Worm (Caenorhabditis elegans) whole organism, L2 larva: ENCODE data around the gene T22E5.6.

Experiments
- C34F6.9 ChIP-seq: fragments of 150-350 bp; optimal IDR thresholded peaks from 2 replicates; lab custom pipeline; 2014; ENCODE audit warnings: missing biosample characterization, missing genetic modification characterization
- F13H6.1 ChIP-seq: sonication (generic microtip); optimal IDR thresholded peaks from 2 replicates; lab custom pipeline; 2016; ENCODE audit warnings: missing genetic modification characterization, missing compliant biosample characterization
- R02D3.7 ChIP-seq: fragments of 150-350 bp; optimal IDR thresholded peaks from 2 replicates; lab custom pipeline; 2014; ENCODE audit warnings: missing biosample characterization, missing genetic modification characterization
- Y55F3AM.14 ChIP-seq: fragments of 200-800 bp; sonication (Bioruptor generic); optimal IDR thresholded peaks from 2 replicates; lab custom pipeline; 2018; ENCODE audit warnings: mild to moderate bottlenecking, missing genetic modification characterization, missing compliant biosample characterization
- ZK546.5 ChIP-seq: sonication (generic microtip); optimal IDR thresholded peaks from 2 replicates; lab custom pipeline; 2017; ENCODE audit warnings: missing biosample characterization, missing genetic modification characterization
- aly-2 ChIP-seq: fragments of 150-350 bp; optimal IDR thresholded peaks from 2 replicates; lab custom pipeline; 2014; ENCODE audit warnings: missing biosample characterization, missing genetic modification characterization
- blmp-1 ChIP-seq: sonication (generic microtip); optimal IDR thresholded peaks from 2 replicates; lab custom pipeline; 2017; ENCODE audit warnings: missing genetic modification characterization, mild to moderate bottlenecking, missing compliant biosample characterization, antibody characterized with exemption, moderate library complexity; ENCODE audit not compliant: insufficient read depth
- ceh-16 ChIP-seq: fragments of 150-350 bp; optimal IDR thresholded peaks from 2 replicates; lab custom pipeline; 2014; ENCODE audit warnings: missing biosample characterization, missing genetic modification characterization
- ceh-82 ChIP-seq: fragments of 150-350 bp; optimal IDR thresholded peaks from 2 replicates; lab custom pipeline; 2014; ENCODE audit warnings: missing biosample characterization, missing genetic modification characterization
- crh-2 ChIP-seq: sonication (generic microtip); optimal IDR thresholded peaks from 2 replicates; lab custom pipeline; 2017; ENCODE audit warnings: missing biosample characterization, missing genetic modification characterization
- dmd-4 ChIP-seq: sonication (generic microtip); optimal IDR thresholded peaks from 2 replicates; lab custom pipeline; 2017; ENCODE audit warnings: missing biosample characterization, missing genetic modification characterization
- egl-27 ChIP-seq: sonication (generic microtip); optimal IDR thresholded peaks from 3 replicates; lab custom pipeline; 2017; ENCODE audit warnings: missing biosample characterization, missing genetic modification reagents, missing genetic modification characterization
- elt-3 ChIP-seq: sonication (generic microtip); optimal IDR thresholded peaks from 2 replicates; lab custom pipeline; 2017; ENCODE audit warnings: missing biosample characterization, missing genetic modification characterization
- fos-1 ChIP-seq: fragments of 150-350 bp; optimal IDR thresholded peaks from 2 replicates; lab custom pipeline; 2014; ENCODE audit warnings: missing biosample characterization, missing genetic modification characterization
- gmeb-1 ChIP-seq: fragments of 150-350 bp; optimal IDR thresholded peaks from 2 replicates; lab custom pipeline; 2014; ENCODE audit warnings: missing biosample characterization, missing genetic modification characterization
- lin-13 ChIP-seq: fragments of 150-350 bp; optimal IDR thresholded peaks from 2 replicates; lab custom pipeline; 2014; ENCODE audit warnings: missing biosample characterization, missing genetic modification reagents, missing genetic modification characterization
- lin-39 ChIP-seq: fragments of 150-350 bp; optimal IDR thresholded peaks from 2 replicates; lab custom pipeline; 2014; ENCODE audit warnings: missing biosample characterization, missing genetic modification reagents, missing genetic modification characterization
- mab-5 ChIP-seq: fragments of 150-350 bp; optimal IDR thresholded peaks from 2 replicates; lab custom pipeline; 2014; ENCODE audit warnings: missing biosample characterization, missing genetic modification characterization
- mbf-1 ChIP-seq: sonication (generic microtip); optimal IDR thresholded peaks from 2 replicates; lab custom pipeline; 2017; ENCODE audit warnings: missing biosample characterization, missing genetic modification characterization
- mdl-1 ChIP-seq, 2 experiments: fragments of 150-350 bp in 1 of 2; sonication (generic microtip) in 1 of 2; optimal IDR thresholded peaks; 2 replicates each; lab custom pipeline; 2017; ENCODE audit warnings: missing biosample characterization in 2 of 2, missing genetic modification characterization in 2 of 2
- nhr-10 ChIP-seq: sonication (generic microtip); optimal IDR thresholded peaks from 2 replicates; lab custom pipeline; 2017; ENCODE audit warnings: missing biosample characterization, missing genetic modification characterization
- nhr-11 ChIP-seq: fragments of 150-350 bp; optimal IDR thresholded peaks from 2 replicates; lab custom pipeline; 2014; ENCODE audit warnings: missing biosample characterization, missing genetic modification characterization
- nhr-12 ChIP-seq: fragments of 150-350 bp; optimal IDR thresholded peaks from 2 replicates; lab custom pipeline; 2014; ENCODE audit warnings: missing biosample characterization, missing genetic modification characterization
- nhr-129 ChIP-seq: fragments of 150-350 bp; optimal IDR thresholded peaks from 2 replicates; lab custom pipeline; 2014; ENCODE audit warnings: missing biosample characterization, missing genetic modification characterization
- nhr-21 ChIP-seq: fragments of 150-350 bp; optimal IDR thresholded peaks from 2 replicates; lab custom pipeline; 2014; ENCODE audit warnings: missing biosample characterization, missing genetic modification characterization
- nhr-237 ChIP-seq: fragments of 150-350 bp; optimal IDR thresholded peaks from 2 replicates; lab custom pipeline; 2014; ENCODE audit warnings: missing biosample characterization, missing genetic modification characterization
- nhr-77 ChIP-seq: fragments of 150-350 bp; optimal IDR thresholded peaks from 2 replicates; lab custom pipeline; 2014; ENCODE audit warnings: missing biosample characterization, missing genetic modification characterization
- skn-1 ChIP-seq: sonication (generic microtip); optimal IDR thresholded peaks from 2 replicates; lab custom pipeline; 2017; ENCODE audit warnings: missing biosample characterization, missing genetic modification characterization
- sma-3 ChIP-seq: sonication (generic microtip); optimal IDR thresholded peaks from 2 replicates; lab custom pipeline; 2016; ENCODE audit warnings: missing genetic modification reagents, missing genetic modification characterization, missing compliant biosample characterization
- sma-9 ChIP-seq, 2 experiments: fragments of 150-350 bp in 1 of 2; sonication (generic microtip) in 1 of 2; optimal IDR thresholded peaks; 2 replicates each; lab custom pipeline; 2014 to 2016; ENCODE audit warnings: missing genetic modification characterization in 2 of 2, mild to moderate bottlenecking in 1 of 2, missing biosample characterization in 1 of 2, missing compliant biosample characterization in 1 of 2, missing genetic modification reagents in 1 of 2, moderate library complexity in 1 of 2
- snpc-4 ChIP-seq: fragments of 150-350 bp; optimal IDR thresholded peaks from 2 replicates; lab custom pipeline; 2014; ENCODE audit warnings: missing biosample characterization, missing genetic modification characterization
- ztf-1 ChIP-seq: fragments of 200-800 bp; sonication (Bioruptor generic); conservative IDR thresholded peaks from 2 replicates; pipeline ENCODE4 v1.3.6; 2022; ENCODE audit warnings: missing genetic modification characterization, missing compliant biosample characterization
- ztf-11 ChIP-seq: sonication (generic microtip); optimal IDR thresholded peaks from 2 replicates; lab custom pipeline; 2017; ENCODE audit warnings: missing biosample characterization, missing genetic modification characterization
- ztf-4 ChIP-seq: fragments of 150-350 bp; optimal IDR thresholded peaks from 2 replicates; lab custom pipeline; 2014; ENCODE audit warnings: missing biosample characterization, missing genetic modification characterization

T22E5.6 gene

ce11 chrX:6433688-6434087 lies 17.5 kb upstream of the T22E5.6 start, which contains the start of gene K10C2.2:
TSS of gene K10C2.2 (minus strand) at chrX:6433788.
- TF ChIP-seq nhr-12 (tag; lab: Kevin White, UChicago) (no peak), gmeb-1 (no peak), nhr-11 (tag; lab: Kevin White, UChicago) (no peak), nhr-129 (tag; lab: Kevin White, UChicago) (no peak), Y55F3AM.14 (GFP tag; lab: Kevin White, UChicago) (no peak), crh-2 (no peak)

DNA sequence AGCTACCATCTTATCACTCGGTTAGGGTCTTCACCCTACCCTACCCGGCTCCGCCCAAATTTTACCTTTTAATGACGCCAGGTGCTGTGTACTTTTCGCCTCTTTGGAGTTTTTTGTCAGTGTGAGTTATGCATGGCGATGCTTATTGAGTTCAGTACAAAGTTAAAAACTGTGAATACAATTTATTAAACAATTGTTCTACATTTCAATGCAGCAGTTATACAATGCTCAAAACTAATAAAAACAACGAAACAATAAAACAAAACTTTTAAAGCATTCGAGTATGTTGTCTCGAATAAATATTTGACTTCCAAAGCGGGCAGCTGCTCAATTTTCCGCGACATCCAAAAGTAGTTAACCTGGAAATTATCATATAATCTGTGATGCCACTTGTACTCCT lies 14.3 kb upstream of the T22E5.6 start, which contains the start of gene ctsa-2:
Gene ctsa-2, minus strand, starts transcription at position 101 of the 400 bp plus-strand sequence.
- TF ChIP-seq fos-1 (tag; lab: Kevin White, UChicago) (peak; percentile 7), ceh-16 (tag; lab: Kevin White, UChicago) (no peak)

DNA sequence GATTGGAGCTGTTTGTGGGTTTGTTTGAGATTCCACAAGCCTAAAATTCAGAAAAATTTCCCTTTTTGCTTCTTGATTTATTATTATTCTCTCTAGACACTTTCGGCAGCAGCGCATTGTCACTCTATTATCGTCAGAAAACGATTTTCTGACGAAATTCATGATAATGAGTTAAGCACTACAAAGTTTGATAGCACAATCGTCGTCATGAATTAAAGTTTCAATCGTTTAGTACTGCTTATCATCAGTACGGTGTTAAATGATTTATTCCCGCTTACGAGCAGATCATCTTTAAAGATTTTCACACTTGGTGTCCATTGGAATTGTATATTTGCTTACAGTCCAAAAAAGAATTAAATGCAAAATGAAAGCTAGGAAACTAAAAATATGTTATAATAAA lies 13.3 kb upstream of the T22E5.6 start:
- TF ChIP-seq elt-3 (tag; lab: Kevin White, UChicago) (no peak), sma-9 (GFP tag; optimal IDR thresholded peaks at IDR 0.05; lab: Kevin White, UChicago) (peak; percentile 17), sma-9 (tag; optimal IDR thresholded peaks at IDR 0.05; lab: Kevin White, UChicago) (no peak), R02D3.7 (tag; lab: Kevin White, UChicago) (no peak), fos-1 (tag; lab: Kevin White, UChicago) (peak; percentile 62), egl-27 (tag; lab: Kevin White, UChicago) (no peak)
- TF ChIP-seq, all 48 proteins: peak for 2

DNA sequence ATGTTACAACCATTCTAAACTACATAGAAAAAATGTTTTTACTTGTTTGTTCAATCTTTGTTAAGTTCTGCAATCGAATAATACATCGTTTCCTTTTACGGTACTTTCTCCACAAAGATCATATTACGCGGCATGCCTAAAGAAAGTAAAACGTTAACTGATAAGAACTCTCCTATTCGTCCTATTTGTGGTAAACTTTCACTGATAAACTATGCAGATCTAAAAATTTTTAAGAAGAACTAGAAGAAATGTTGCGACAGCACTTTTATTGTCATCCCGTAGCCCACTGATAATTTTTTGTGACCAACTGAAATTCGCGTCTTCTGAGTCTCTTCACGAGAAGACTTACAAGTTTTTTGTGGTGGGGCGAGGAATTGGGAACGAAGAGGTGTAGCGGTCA lies 10.9 kb upstream of the T22E5.6 start:
- TF ChIP-seq nhr-129 (tag; lab: Kevin White, UChicago) (peak; percentile 28), sma-9 (GFP tag; optimal IDR thresholded peaks at IDR 0.05; lab: Kevin White, UChicago) (peak; percentile 55), sma-9 (tag; optimal IDR thresholded peaks at IDR 0.05; lab: Kevin White, UChicago) (no peak), mdl-1 (tag; optimal IDR thresholded peaks at IDR 0.05; lab: Kevin White, UChicago) (no peak), fos-1 (tag; lab: Kevin White, UChicago) (peak; percentile 77), F13H6.1 (peak; percentile 27), crh-2 (peak; percentile 49), ztf-11 (tag; lab: Kevin White, UChicago) (no peak)

DNA sequence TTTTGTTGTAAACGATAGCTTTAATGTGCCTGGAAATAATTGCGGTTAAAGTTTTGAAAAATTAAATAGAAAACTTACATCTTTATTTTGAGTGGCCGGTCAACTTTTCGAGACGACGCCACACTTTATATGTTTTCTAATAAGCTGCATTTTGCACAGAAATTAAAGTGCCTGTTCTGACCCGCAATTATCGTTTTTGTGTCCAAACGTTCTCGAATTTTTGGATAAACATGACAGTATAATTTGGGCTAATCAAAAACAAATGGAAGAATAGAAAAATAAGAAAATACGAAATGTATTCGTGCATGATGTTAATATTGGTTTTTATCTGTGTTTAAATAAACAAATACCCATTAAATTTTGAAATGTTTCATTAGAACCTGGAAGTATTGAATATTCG lies 4.5 kb upstream of the T22E5.6 start, which contains the start of gene K10C2.12:
Gene K10C2.12, minus strand, starts transcription at position 101 of the 400 bp plus-strand sequence.
- TF ChIP-seq nhr-237 (tag; lab: Kevin White, UChicago), result no peak
- no peak for TF ChIP-seq mbf-1 (tag; lab: Kevin White, UChicago)
- TF ChIP-seq sma-3 (GFP tag; lab: Kevin White, UChicago), result no peak
- TF ChIP-seq nhr-10, result no peak
- TF ChIP-seq nhr-21 (tag; lab: Kevin White, UChicago), result no peak
- TF ChIP-seq ceh-16 (tag; lab: Kevin White, UChicago), result no peak
- TF ChIP-seq ceh-82 (tag; lab: Kevin White, UChicago), result no peak
- TF ChIP-seq mab-5, result no peak

DNA sequence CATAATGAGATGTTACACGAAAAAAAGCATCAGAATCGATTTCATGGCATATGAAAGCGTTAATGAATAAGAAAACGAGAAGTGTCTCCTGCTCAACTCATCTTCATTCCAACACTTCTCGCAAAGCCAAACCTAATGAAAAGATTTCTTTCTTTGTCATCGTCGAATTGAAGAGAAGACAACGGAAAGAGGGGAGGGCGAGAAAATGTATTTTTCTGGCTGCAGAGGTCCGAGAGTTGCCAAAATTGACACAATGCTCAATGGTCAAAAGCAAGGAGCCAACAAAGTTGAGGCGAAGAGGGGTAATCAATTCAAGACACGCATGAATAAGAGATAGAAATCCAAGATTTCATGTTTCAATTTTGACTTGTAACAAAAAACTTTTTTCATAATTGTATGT lies 2.9 kb upstream of the T22E5.6 start:
- TF ChIP-seq aly-2 (tag; lab: Kevin White, UChicago) (no peak), mab-5 (no peak), ztf-11 (tag; lab: Kevin White, UChicago) (no peak)

DNA sequence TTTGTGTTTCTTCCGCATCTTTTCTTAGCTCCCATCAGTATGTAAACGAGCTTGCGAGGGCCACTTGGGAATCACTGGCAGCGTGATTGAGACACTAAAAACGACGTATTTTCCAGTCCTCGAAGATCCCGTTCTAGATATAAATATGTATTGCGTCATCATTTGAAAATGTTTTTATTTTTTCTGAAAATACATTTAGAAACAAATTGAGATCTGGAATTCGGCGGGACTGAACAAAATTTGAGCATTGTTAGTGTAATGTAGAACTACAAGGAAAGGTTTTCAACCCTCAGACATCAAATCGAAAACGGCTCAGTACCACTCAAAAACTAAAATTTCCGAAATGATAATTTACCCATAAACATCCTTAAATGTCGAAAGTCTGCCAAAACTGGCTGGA lies 2.6 kb downstream of the T22E5.6 start:
- TF ChIP-seq sma-9 (GFP tag; optimal IDR thresholded peaks at IDR 0.05; lab: Kevin White, UChicago), result no peak
- no peak for TF ChIP-seq sma-9 (tag; optimal IDR thresholded peaks at IDR 0.05; lab: Kevin White, UChicago)
- no peak for TF ChIP-seq skn-1 (tag; lab: Kevin White, UChicago)
- TF ChIP-seq mdl-1 (tag; optimal IDR thresholded peaks at IDR 0.05; lab: Kevin White, UChicago), result no peak
- TF ChIP-seq ztf-4 (tag; lab: Kevin White, UChicago), result no peak
- TF ChIP-seq lin-39 (tag; lab: Kevin White, UChicago), result no peak
- no peak for TF ChIP-seq lin-13 (GFP tag; lab: Kevin White, UChicago)
- no peak for TF ChIP-seq blmp-1
- TF ChIP-seq ceh-16 (tag; lab: Kevin White, UChicago), result no peak
- TF ChIP-seq nhr-77 (tag; lab: Kevin White, UChicago), result no peak
- TF ChIP-seq snpc-4, result no peak
- TF ChIP-seq ztf-1, result no peak
- no peak for TF ChIP-seq dmd-4
- no peak for TF ChIP-seq R02D3.7 (tag; lab: Kevin White, UChicago)
- TF ChIP-seq ZK546.5 (tag; lab: Kevin White, UChicago), result no peak
- no peak for TF ChIP-seq C34F6.9
- no peak for TF ChIP-seq aly-2 (tag; lab: Kevin White, UChicago)
- TF ChIP-seq gmeb-1, result no peak
